Worm (Caenorhabditis elegans) whole organism, young adult: Measurements from ENCODE around the gene ptp-8.

Experiments
- Y53F4B.3 ChIP-seq: fragments of 200-800 bp; sonication (Bioruptor generic); IDR thresholded peaks from 2 replicates; pipeline ENCODE4 v1.3.6; 2022; ENCODE audit warnings: missing genetic modification reagents, missing genetic modification characterization, missing compliant biosample characterization
- ceh-91 ChIP-seq: fragments of 200-800 bp; sonication (Bioruptor generic); IDR thresholded peaks from 2 replicates; pipeline ENCODE4 v1.3.6; 2022; ENCODE audit warnings: missing genetic modification reagents, missing genetic modification characterization, missing compliant biosample characterization
- unc-130 ChIP-seq: sonication (generic microtip); optimal IDR thresholded peaks from 2 replicates; lab custom pipeline; 2016; ENCODE audit warnings: missing genetic modification reagents, missing genetic modification characterization, missing compliant biosample characterization

- TF ChIP-seq Y53F4B.3 (GFP tag; lab: Robert Waterston, UW): no peak
- TF ChIP-seq unc-130 (GFP tag; lab: Kevin White, UChicago): no peak
- TF ChIP-seq ceh-91: no peak
Measured at ce11 chrIV:7433858-7434257, 52.0 kb downstream of the ptp-8 start, which contains the start of gene B0496.11.
